Fruit fly (Drosophila melanogaster) whole organism, pupa: ENCODE measurements around the gene HERC2.
A peak's percentile ranks its signal among the peaks of the same experiment; 100 is the strongest.

ENCODE experiments used
- CG12605 ChIP-seq: fragments of 200-800 bp; sonication (Bioruptor generic); IDR thresholded peaks from 2 replicates; pipeline ENCODE4 v1.3.6; 2022; ENCODE audit warnings: missing biosample characterization, missing genetic modification characterization
- CG13204 ChIP-seq: fragments of 200-800 bp; sonication (Bioruptor generic); optimal IDR thresholded peaks from 2 replicates; lab custom pipeline; 2018; ENCODE audit warnings: missing biosample characterization, mild to moderate bottlenecking, missing genetic modification characterization, moderate library complexity
- CG14655 ChIP-seq: fragments of 200-800 bp; sonication (Bioruptor generic); optimal IDR thresholded peaks from 3 replicates; lab custom pipeline; 2017; ENCODE audit warnings: mild to moderate bottlenecking, missing biosample characterization, missing genetic modification reagents, missing genetic modification characterization
- CG34367 ChIP-seq: fragments of 200-800 bp; sonication (Bioruptor generic); optimal IDR thresholded peaks from 2 replicates; lab custom pipeline; 2018; ENCODE audit warnings: missing biosample characterization, mild to moderate bottlenecking, missing genetic modification characterization
- CG4496 ChIP-seq: fragments of 200-800 bp; sonication (Bioruptor generic); IDR thresholded peaks from 3 replicates; pipeline ENCODE4 v1.3.6; 2022; ENCODE audit warnings: missing biosample characterization, missing genetic modification characterization
- CG8301 ChIP-seq: fragments of 200-800 bp; sonication (Bioruptor generic); optimal IDR thresholded peaks from 2 replicates; lab custom pipeline; 2018; ENCODE audit warnings: missing biosample characterization, mild to moderate bottlenecking, missing genetic modification characterization
- D1 ChIP-seq: fragments of 200-800 bp; sonication (Bioruptor generic); optimal IDR thresholded peaks from 2 replicates; lab custom pipeline; 2018; ENCODE audit warnings: missing biosample characterization, mild to moderate bottlenecking, missing genetic modification characterization, moderate library complexity
- Pif1A ChIP-seq: fragments of 200-800 bp; sonication (Bioruptor generic); optimal IDR thresholded peaks from 3 replicates; lab custom pipeline; 2016; ENCODE audit warnings: missing biosample characterization, missing genetic modification characterization
- Snoo ChIP-seq: fragments of 200-800 bp; sonication (Bioruptor generic); optimal IDR thresholded peaks from 3 replicates; lab custom pipeline; 2017; ENCODE audit warnings: missing biosample characterization, mild to moderate bottlenecking, missing genetic modification characterization, inconsistent platforms
- fd96Ca ChIP-seq: fragments of 200-800 bp; sonication (Bioruptor generic); IDR thresholded peaks from 3 replicates; pipeline ENCODE4 v1.3.6; 2022; ENCODE audit warnings: missing biosample characterization, missing genetic modification characterization

DNA sequence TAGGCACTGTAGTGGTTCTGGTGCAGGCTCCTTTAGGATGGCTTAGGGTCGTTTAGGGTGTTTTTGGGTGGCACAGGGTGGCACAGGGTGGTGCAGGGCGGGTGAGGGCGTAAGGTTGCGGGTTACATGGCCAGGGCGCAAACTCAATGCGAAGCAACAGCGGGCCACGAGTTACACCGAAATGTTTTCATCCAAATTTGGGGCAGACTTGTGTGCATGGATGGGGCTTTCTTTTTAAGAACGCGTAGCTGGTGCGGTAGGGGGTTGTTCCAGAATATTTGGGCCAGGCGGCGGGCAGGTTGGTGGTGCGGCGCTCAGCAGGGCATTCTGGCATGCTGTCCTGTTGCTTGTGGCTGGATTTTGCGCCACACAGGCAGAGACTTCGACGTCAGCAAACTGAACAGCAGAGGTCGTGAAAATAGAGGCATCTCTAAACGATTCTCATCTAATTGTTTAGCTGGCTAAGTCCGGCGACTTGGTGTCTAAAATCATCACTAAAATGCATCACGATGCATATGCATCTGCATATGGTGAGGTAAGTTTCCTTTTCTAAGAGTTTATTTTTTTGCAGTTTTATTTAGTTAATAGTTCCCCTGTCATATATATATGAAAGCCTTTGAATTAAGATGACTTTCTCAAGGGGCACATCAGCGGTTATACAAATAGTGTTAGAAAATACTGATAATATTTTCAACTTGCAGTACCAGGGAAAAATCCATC is 53.8 kb downstream of the HERC2 start:
- TF ChIP-seq CG34367: no peak
- no peak for TF ChIP-seq CG4496 (GFP tag; lab: Robert Waterston, UW)
- no peak for TF ChIP-seq fd96Ca (GFP tag; lab: Robert Waterston, UW)
- no peak for TF ChIP-seq CG12605 (GFP tag; lab: Robert Waterston, UW)
- TF ChIP-seq Pif1A: no peak
- peak; percentile 12 for TF ChIP-seq CG14655 (GFP tag; lab: Kevin White, UChicago)
- TF ChIP-seq D1: no peak
- TF ChIP-seq CG8301 (tag; lab: Kevin White, UChicago): no peak
- TF ChIP-seq CG13204: no peak
- TF ChIP-seq Snoo: no peak
